Worm (Caenorhabditis elegans) whole organism, L1 larva: ENCODE measurements around the gene R53.5.

ENCODE experiments used
- C04F5.9 ChIP-seq: sonication (generic microtip); optimal IDR thresholded peaks from 2 replicates; lab custom pipeline; 2016; ENCODE audit warnings: missing genetic modification characterization, missing compliant biosample characterization
- C34B4.2 ChIP-seq: sonication (generic microtip); optimal IDR thresholded peaks from 2 replicates; lab custom pipeline; 2017; ENCODE audit warnings: mild to moderate bottlenecking, missing genetic modification characterization, missing compliant biosample characterization
- Y116A8C.19 ChIP-seq: sonication (generic microtip); optimal IDR thresholded peaks from 2 replicates; lab custom pipeline; 2016; ENCODE audit warnings: missing compliant biosample characterization, missing genetic modification characterization, borderline replicate concordance
- aha-1 ChIP-seq: fragments of 150-350 bp; optimal IDR thresholded peaks from 2 replicates; lab custom pipeline; 2014; ENCODE audit warnings: missing biosample characterization, missing genetic modification characterization
- alr-1 ChIP-seq: fragments of 200-800 bp; sonication (Bioruptor generic); optimal IDR thresholded peaks from 2 replicates; lab custom pipeline; 2018; ENCODE audit warnings: borderline replicate concordance, mild to moderate bottlenecking, missing genetic modification characterization, missing compliant biosample characterization
- aly-2 ChIP-seq: fragments of 150-350 bp; optimal IDR thresholded peaks from 2 replicates; lab custom pipeline; 2014; ENCODE audit warnings: missing biosample characterization, missing genetic modification characterization
- ama-1 ChIP-seq: fragments of 150-350 bp; optimal IDR thresholded peaks from 2 replicates; lab custom pipeline; 2014
- blmp-1 ChIP-seq: fragments of 150-350 bp; optimal IDR thresholded peaks from 2 replicates; lab custom pipeline; 2014; ENCODE audit warnings: missing biosample characterization, missing genetic modification characterization
- ceh-90 ChIP-seq: sonication (generic microtip); optimal IDR thresholded peaks from 2 replicates; lab custom pipeline; 2016; ENCODE audit warnings: missing genetic modification characterization, missing compliant biosample characterization
- ces-1 ChIP-seq: fragments of 150-350 bp; optimal IDR thresholded peaks from 2 replicates; lab custom pipeline; 2014; ENCODE audit warnings: missing biosample characterization, missing genetic modification reagents, missing genetic modification characterization
- efl-1 ChIP-seq, 4 experiments: fragments of 150-350 bp; optimal IDR thresholded peaks in 3 of 4; peaks in 1 of 4; 1 replicate in 1 of 4; 2 replicates in 3 of 4; lab custom pipeline; 2014; ENCODE audit warnings: missing biosample characterization in 2 of 4, missing genetic modification characterization in 2 of 4, missing genetic modification reagents in 2 of 4
- egl-27 ChIP-seq, 2 experiments: fragments of 150-350 bp in 1 of 2; sonication (generic microtip); optimal IDR thresholded peaks; 3 replicates each; lab custom pipeline; 2017 to 2018; ENCODE audit warnings: missing biosample characterization in 2 of 2, missing genetic modification characterization in 2 of 2, missing genetic modification reagents in 2 of 2
- elt-2 ChIP-seq: sonication (generic microtip); optimal IDR thresholded peaks from 2 replicates; lab custom pipeline; 2016; ENCODE audit warnings: missing genetic modification characterization, mild to moderate bottlenecking, inconsistent platforms, missing compliant biosample characterization, missing genetic modification reagents
- elt-3 ChIP-seq, 6 experiments: fragments of 150-350 bp in 1 of 6; sonication (generic microtip); optimal IDR thresholded peaks; 2 replicates each; lab custom pipeline; 2017 to 2018; ENCODE audit warnings: missing biosample characterization in 6 of 6, missing genetic modification characterization in 6 of 6, inconsistent platforms in 1 of 6
- ets-5 ChIP-seq: fragments of 200-800 bp; sonication (Bioruptor generic); IDR thresholded peaks from 2 replicates; pipeline ENCODE4 v1.3.6; 2022; ENCODE audit warnings: missing genetic modification characterization, missing compliant biosample characterization
- fkh-10 ChIP-seq: sonication (generic microtip); optimal IDR thresholded peaks from 2 replicates; lab custom pipeline; 2017; ENCODE audit warnings: missing biosample characterization, missing genetic modification reagents, missing genetic modification characterization
- fkh-4 ChIP-seq: sonication (generic microtip); optimal IDR thresholded peaks from 2 replicates; lab custom pipeline; 2016; ENCODE audit warnings: missing compliant biosample characterization, missing genetic modification characterization, borderline replicate concordance
- fkh-8 ChIP-seq: sonication (generic microtip); optimal IDR thresholded peaks from 2 replicates; lab custom pipeline; 2016; ENCODE audit warnings: mild to moderate bottlenecking, missing genetic modification characterization, missing compliant biosample characterization
- grh-1 ChIP-seq: fragments of 200-800 bp; sonication (Bioruptor generic); IDR thresholded peaks from 2 replicates; pipeline ENCODE4 v1.3.6; 2022; ENCODE audit warnings: missing genetic modification reagents, missing genetic modification characterization, missing compliant biosample characterization
- hlh-4 ChIP-seq: sonication (generic microtip); optimal IDR thresholded peaks from 2 replicates; lab custom pipeline; 2016; ENCODE audit warnings: mild to moderate bottlenecking, missing genetic modification characterization, missing compliant biosample characterization
- jun-1 ChIP-seq: fragments of 150-350 bp; optimal IDR thresholded peaks from 2 replicates; lab custom pipeline; 2014; ENCODE audit warnings: missing biosample characterization, missing genetic modification reagents, missing genetic modification characterization
- lin-14 ChIP-seq: fragments of 200-800 bp; sonication (Bioruptor generic); optimal IDR thresholded peaks from 2 replicates; lab custom pipeline; 2018; ENCODE audit warnings: mild to moderate bottlenecking, missing genetic modification characterization, moderate library complexity, missing compliant biosample characterization
- lin-15B ChIP-seq: fragments of 150-350 bp; sonication (generic microtip); optimal IDR thresholded peaks from 3 replicates; lab custom pipeline; 2014; ENCODE audit warnings: missing biosample characterization, missing genetic modification characterization
- lin-35 ChIP-seq, 2 experiments: fragments of 150-350 bp; optimal IDR thresholded peaks; 2 replicates each; lab custom pipeline; 2014; ENCODE audit warnings: missing biosample characterization in 2 of 2, missing genetic modification characterization in 2 of 2, missing genetic modification reagents in 2 of 2
- lin-39 ChIP-seq: fragments of 150-350 bp; optimal IDR thresholded peaks from 2 replicates; lab custom pipeline; 2014; ENCODE audit warnings: missing biosample characterization, missing genetic modification reagents, missing genetic modification characterization
- lir-3 ChIP-seq: sonication (generic microtip); optimal IDR thresholded peaks from 2 replicates; lab custom pipeline; 2016; ENCODE audit warnings: mild to moderate bottlenecking, missing genetic modification characterization, moderate library complexity, missing compliant biosample characterization; ENCODE audit not compliant: poor library complexity
- lsy-2 ChIP-seq, 2 experiments: fragments of 150-350 bp; optimal IDR thresholded peaks; 2 replicates each; lab custom pipeline; 2014; ENCODE audit warnings: missing biosample characterization in 2 of 2, missing genetic modification characterization in 2 of 2
- mdl-1 ChIP-seq, 2 experiments: fragments of 150-350 bp; optimal IDR thresholded peaks; 2 replicates each; lab custom pipeline; 2014 to 2017; ENCODE audit warnings: missing biosample characterization in 2 of 2, missing genetic modification characterization in 2 of 2, inconsistent platforms in 1 of 2
- mep-1 ChIP-seq: fragments of 150-350 bp; optimal IDR thresholded peaks from 2 replicates; lab custom pipeline; 2014; ENCODE audit warnings: missing biosample characterization, missing genetic modification characterization
- nhr-12 ChIP-seq: sonication (generic microtip); optimal IDR thresholded peaks from 2 replicates; lab custom pipeline; 2017; ENCODE audit warnings: missing biosample characterization, missing genetic modification characterization
- nhr-20 ChIP-seq: sonication (generic microtip); optimal IDR thresholded peaks from 2 replicates; lab custom pipeline; 2016; ENCODE audit warnings: mild to moderate bottlenecking, missing genetic modification characterization, missing compliant biosample characterization
- nhr-71 ChIP-seq: sonication (generic microtip); optimal IDR thresholded peaks from 2 replicates; lab custom pipeline; 2016; ENCODE audit warnings: mild to moderate bottlenecking, missing genetic modification characterization, moderate library complexity, missing compliant biosample characterization
- nhr-77 ChIP-seq: fragments of 150-350 bp; optimal IDR thresholded peaks from 2 replicates; lab custom pipeline; 2014; ENCODE audit warnings: missing biosample characterization, missing genetic modification characterization
- nhr-84 ChIP-seq: sonication (generic microtip); optimal IDR thresholded peaks from 2 replicates; lab custom pipeline; 2017; ENCODE audit warnings: missing biosample characterization, missing genetic modification characterization
- nhr-85 ChIP-seq: sonication (generic microtip); peaks from one replicate; lab custom pipeline; 2016; ENCODE audit warnings: missing genetic modification characterization, inconsistent platforms, missing compliant biosample characterization
- rnt-1 ChIP-seq: sonication (generic microtip); optimal IDR thresholded peaks from 2 replicates; lab custom pipeline; 2016; ENCODE audit warnings: mild to moderate bottlenecking, missing genetic modification characterization, moderate library complexity, missing compliant biosample characterization
- skn-1 ChIP-seq: fragments of 150-350 bp; optimal IDR thresholded peaks from 2 replicates; lab custom pipeline; 2014; ENCODE audit warnings: missing biosample characterization, missing genetic modification characterization
- snu-23 ChIP-seq: sonication (generic microtip); optimal IDR thresholded peaks from 2 replicates; lab custom pipeline; 2016; ENCODE audit warnings: missing genetic modification characterization, missing compliant biosample characterization
- tbx-2 ChIP-seq: sonication (generic microtip); optimal IDR thresholded peaks from 2 replicates; lab custom pipeline; 2016; ENCODE audit warnings: missing genetic modification characterization, missing compliant biosample characterization
- tlp-1 ChIP-seq: fragments of 150-350 bp; optimal IDR thresholded peaks from 2 replicates; lab custom pipeline; 2014; ENCODE audit warnings: missing biosample characterization, missing genetic modification characterization
- unc-130 ChIP-seq: fragments of 150-350 bp; optimal IDR thresholded peaks from 2 replicates; lab custom pipeline; 2017; ENCODE audit warnings: missing biosample characterization, missing genetic modification characterization, inconsistent platforms
- unc-86 ChIP-seq: sonication (generic microtip); optimal IDR thresholded peaks from 2 replicates; lab custom pipeline; 2016; ENCODE audit warnings: missing genetic modification characterization, missing compliant biosample characterization
- zag-1 ChIP-seq: fragments of 150-350 bp; optimal IDR thresholded peaks from 2 replicates; lab custom pipeline; 2014; ENCODE audit warnings: missing biosample characterization, missing genetic modification characterization
- zip-4 ChIP-seq: fragments of 200-800 bp; sonication (Bioruptor generic); optimal IDR thresholded peaks from 2 replicates; lab custom pipeline; 2018; ENCODE audit warnings: mild to moderate bottlenecking, missing genetic modification characterization, moderate library complexity, missing compliant biosample characterization
- ztf-11 ChIP-seq, 2 experiments: sonication (generic microtip); optimal IDR thresholded peaks; 2 replicates each; lab custom pipeline; 2016 to 2017; ENCODE audit warnings: missing genetic modification characterization in 2 of 2, missing biosample characterization in 1 of 2, missing compliant biosample characterization in 1 of 2
- ztf-4 ChIP-seq: fragments of 150-350 bp; optimal IDR thresholded peaks from 2 replicates; lab custom pipeline; 2014; ENCODE audit warnings: missing biosample characterization, missing genetic modification characterization

Gene R53.5

DNA sequence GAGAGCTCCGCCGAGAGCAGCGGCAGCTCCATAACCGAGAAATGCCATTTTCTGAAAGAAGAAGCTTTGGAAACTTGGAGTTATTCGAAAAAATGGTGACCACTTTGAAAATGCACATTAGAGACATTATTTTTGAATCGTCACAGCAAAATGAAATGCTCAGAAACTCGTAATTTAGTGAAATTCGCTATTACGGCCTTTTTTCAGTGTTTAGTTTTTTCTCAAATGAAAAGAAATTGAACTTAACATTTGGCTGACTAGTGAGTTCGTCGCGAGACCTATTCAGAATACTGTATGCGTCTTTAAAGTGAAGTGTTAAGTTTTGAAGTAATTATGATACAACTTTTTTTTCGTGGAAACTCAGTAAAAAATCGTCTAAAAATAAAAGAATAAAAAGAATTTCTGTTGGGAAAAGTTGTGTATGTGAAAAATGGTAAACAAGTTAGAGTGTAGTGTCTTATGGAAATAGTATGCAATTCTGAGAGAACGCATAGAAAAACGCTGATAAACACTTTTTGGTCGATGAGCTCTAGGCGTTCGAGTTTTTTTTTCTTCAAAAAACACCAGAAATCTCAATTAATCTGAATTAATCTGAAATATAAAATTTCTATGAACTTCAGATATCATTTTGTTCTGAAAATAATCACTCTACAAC lies at the start of gene R53.5:
Gene R53.5, minus strand, starts transcription at position 51 of the 655 bp plus-strand sequence.
- TF ChIP-seq unc-130 (tag; lab: Kevin White, UChicago) (no peak), efl-1 (optimal IDR thresholded peaks at IDR 0.05; lab: Kevin White, UChicago) (no peak), efl-1 (GFP tag; optimal IDR thresholded peaks at IDR 0.05 in 1 of 2; lab: Kevin White, UChicago) (peak in 1 of 2 experiments; percentile 30), lsy-2 (tag; optimal IDR thresholded peaks at IDR 0.05; lab: Kevin White, UChicago) (peak in 1 of 2 experiments; percentile 38), jun-1 (tag; lab: Kevin White, UChicago) (no peak), zip-4 (GFP tag; lab: Kevin White, UChicago) (no peak), grh-1 (GFP tag; lab: Robert Waterston, UW) (no peak)

- TF ChIP-seq C04F5.9 (tag; lab: Kevin White, UChicago) (no peak), nhr-84 (tag; lab: Kevin White, UChicago) (no peak), ztf-4 (tag; lab: Kevin White, UChicago) (no peak), hlh-4 (tag; lab: Kevin White, UChicago) (no peak), C34B4.2 (tag; lab: Kevin White, UChicago) (no peak), nhr-20 (tag; lab: Kevin White, UChicago) (peak; percentile 64), lin-39 (tag; lab: Kevin White, UChicago) (no peak), elt-2 (tag; lab: Kevin White, UChicago) (no peak), elt-3 (tag; optimal IDR thresholded peaks at IDR 0.05; lab: Kevin White, UChicago) (peak in 2 of 6 experiments; percentile 52 to 60), nhr-85 (tag; lab: Kevin White, UChicago) (peak; percentile 77), lin-35 (GFP tag; optimal IDR thresholded peaks at IDR 0.05; lab: Kevin White, UChicago) (peak in 1 of 2 experiments; percentile 70), skn-1 (tag; lab: Kevin White, UChicago) (peak; percentile 29), fkh-10 (GFP tag; lab: Kevin White, UChicago) (no peak), mep-1 (tag; lab: Kevin White, UChicago) (no peak), ces-1 (no peak), ets-5 (GFP tag; lab: Robert Waterston, UW) (no peak), nhr-12 (no peak), aha-1 (no peak), lin-15B (tag; lab: Kevin White, UChicago) (no peak), Y116A8C.19 (no peak), nhr-77 (tag; lab: Kevin White, UChicago) (no peak), lin-14 (GFP tag; lab: Kevin White, UChicago) (peak; percentile 41), ztf-11 (tag; optimal IDR thresholded peaks at IDR 0.05; lab: Kevin White, UChicago) (no peak), efl-1 (optimal IDR thresholded peaks at IDR 0.05; lab: Kevin White, UChicago) (no peak), efl-1 (GFP tag; optimal IDR thresholded peaks at IDR 0.05 in 1 of 2; lab: Kevin White, UChicago) (peak in 1 of 2 experiments; percentile 86), snu-23 (GFP tag; lab: Kevin White, UChicago) (peak; percentile 43), unc-130 (tag; lab: Kevin White, UChicago) (no peak), grh-1 (GFP tag; lab: Robert Waterston, UW) (no peak), tbx-2 (tag; lab: Kevin White, UChicago) (peak; percentile 45), lsy-2 (tag; optimal IDR thresholded peaks at IDR 0.05; lab: Kevin White, UChicago) (peak in 1 of 2 experiments; percentile 66), unc-86 (no peak), fkh-4 (no peak), fkh-8 (tag; lab: Kevin White, UChicago) (no peak), mdl-1 (tag; optimal IDR thresholded peaks at IDR 0.05; lab: Kevin White, UChicago) (peak in 1 of 2 experiments; percentile 60), tlp-1 (no peak), lir-3 (tag; lab: Kevin White, UChicago) (no peak), egl-27 (tag; optimal IDR thresholded peaks at IDR 0.05; lab: Kevin White, UChicago) (no peak), aly-2 (tag; lab: Kevin White, UChicago) (no peak), alr-1 (tag; lab: Kevin White, UChicago) (no peak), blmp-1 (tag; lab: Kevin White, UChicago) (peak; percentile 56), ama-1 (lab: Kevin White, UChicago) (peak; percentile 0), rnt-1 (no peak), zag-1 (tag; lab: Kevin White, UChicago) (no peak), nhr-71 (tag; lab: Kevin White, UChicago) (peak; percentile 49), ceh-90 (tag; lab: Kevin White, UChicago) (no peak)
Observed at ce11 chrII:10019669-10020068, 49.4 kb upstream of the R53.5 start.
